Fruit fly (Drosophila melanogaster) whole organism, embryonic: Measurements from ENCODE around the gene CG6432.

Experiments used
- CG10462 ChIP-seq: fragments of 200-800 bp; sonication (Bioruptor generic); optimal IDR thresholded peaks from 2 replicates; lab custom pipeline; 2016; ENCODE audit warnings: missing biosample characterization, missing genetic modification characterization
- CG10959 ChIP-seq: fragments of 200-800 bp; sonication (Bioruptor generic); IDR thresholded peaks from 2 replicates; pipeline ENCODE4 v1.3.6; 2022; ENCODE audit warnings: missing biosample characterization, missing genetic modification characterization
- CG11085 ChIP-seq: fragments of 200-800 bp; sonication (Bioruptor generic); IDR thresholded peaks from 2 replicates; pipeline ENCODE4 v1.3.6; 2022; ENCODE audit warnings: missing biosample characterization, missing genetic modification characterization
- CG11247 ChIP-seq: fragments of 200-800 bp; sonication (Bioruptor generic); IDR thresholded peaks from 2 replicates; pipeline ENCODE4 v1.3.6; 2022; ENCODE audit warnings: missing biosample characterization, missing genetic modification characterization
- CG11504 ChIP-seq: fragments of 200-800 bp; sonication (Bioruptor generic); optimal IDR thresholded peaks from 3 replicates; lab custom pipeline; 2019; ENCODE audit warnings: missing biosample characterization, mild to moderate bottlenecking, missing genetic modification characterization, moderate library complexity
- CG11560 ChIP-seq: fragments of 200-800 bp; sonication (Bioruptor generic); IDR thresholded peaks from 3 replicates; pipeline ENCODE4 v1.3.6; 2022; ENCODE audit warnings: missing biosample characterization, missing genetic modification characterization
- CG13123 ChIP-seq: fragments of 200-800 bp; sonication (Bioruptor generic); optimal IDR thresholded peaks from 2 replicates; lab custom pipeline; 2016; ENCODE audit warnings: missing biosample characterization, missing genetic modification characterization
- CG13624 ChIP-seq: fragments of 200-800 bp; sonication (Bioruptor generic); optimal IDR thresholded peaks from 2 replicates; lab custom pipeline; 2016; ENCODE audit warnings: missing biosample characterization, missing genetic modification characterization
- CG14710 ChIP-seq: fragments of 200-800 bp; sonication (Bioruptor generic); optimal IDR thresholded peaks from 3 replicates; lab custom pipeline; 2019; ENCODE audit warnings: missing biosample characterization, mild to moderate bottlenecking, missing genetic modification characterization, moderate library complexity
- CG15269 ChIP-seq: fragments of 200-800 bp; sonication (Bioruptor generic); optimal IDR thresholded peaks from 2 replicates; lab custom pipeline; 2018; ENCODE audit warnings: missing biosample characterization, mild to moderate bottlenecking, missing genetic modification characterization, moderate library complexity
- CG2678 ChIP-seq: fragments of 200-800 bp; sonication (Bioruptor generic); optimal IDR thresholded peaks from 3 replicates; lab custom pipeline; 2019; ENCODE audit warnings: missing biosample characterization, mild to moderate bottlenecking, missing genetic modification characterization, moderate library complexity
- CG3995 ChIP-seq: fragments of 200-800 bp; sonication (Bioruptor generic); optimal IDR thresholded peaks from 3 replicates; lab custom pipeline; 2016; ENCODE audit warnings: missing biosample characterization, missing genetic modification characterization
- CG4707 ChIP-seq: fragments of 200-800 bp; sonication (Bioruptor generic); optimal IDR thresholded peaks from 2 replicates; lab custom pipeline; 2018; ENCODE audit warnings: missing biosample characterization, mild to moderate bottlenecking, missing genetic modification characterization, moderate library complexity
- CG6689 ChIP-seq: fragments of 200-800 bp; sonication (Bioruptor generic); IDR thresholded peaks from 2 replicates; pipeline ENCODE4 v1.3.6; 2022; ENCODE audit warnings: missing biosample characterization, missing genetic modification characterization
- CG8478 ChIP-seq: fragments of >200 bp; optimal IDR thresholded peaks from 2 replicates; lab custom pipeline; 2018
- CG9797 ChIP-seq: fragments of 200-800 bp; sonication (Bioruptor generic); optimal IDR thresholded peaks from 3 replicates; lab custom pipeline; 2018; ENCODE audit warnings: missing biosample characterization, mild to moderate bottlenecking, missing genetic modification characterization
- Camta ChIP-seq: fragments of 200-800 bp; sonication (Bioruptor generic); optimal IDR thresholded peaks from 2 replicates; lab custom pipeline; 2016; ENCODE audit warnings: missing biosample characterization, missing genetic modification characterization
- CkIIα-i1 ChIP-seq: fragments of 200-800 bp; sonication (Bioruptor generic); IDR thresholded peaks from 2 replicates; pipeline ENCODE4 v1.3.6; 2022; ENCODE audit warnings: missing biosample characterization, missing genetic modification characterization
- E2f1 ChIP-seq: fragments of 200-800 bp; sonication (Bioruptor generic); IDR thresholded peaks from 2 replicates; pipeline ENCODE4 v1.3.6; 2022; ENCODE audit warnings: missing biosample characterization, missing genetic modification characterization
- Fer2 ChIP-seq: fragments of 200-800 bp; sonication (Bioruptor generic); optimal IDR thresholded peaks from 2 replicates; lab custom pipeline; 2018; ENCODE audit warnings: missing biosample characterization, mild to moderate bottlenecking, missing genetic modification characterization, moderate library complexity
- GATAe ChIP-seq: fragments of 200-800 bp; sonication (Bioruptor generic); conservative IDR thresholded peaks from 2 replicates; pipeline ENCODE4 v1.3.6; 2022; ENCODE audit warnings: missing biosample characterization, missing genetic modification characterization
- Hr3 ChIP-seq: fragments of 200-800 bp; sonication (Bioruptor generic); optimal IDR thresholded peaks from 3 replicates; lab custom pipeline; 2016; ENCODE audit warnings: missing biosample characterization, missing genetic modification characterization
- Hr39 ChIP-seq: fragments of >200 bp; optimal IDR thresholded peaks from 2 replicates; lab custom pipeline; 2017
- Kr ChIP-seq: fragments of 200-800 bp; sonication (Bioruptor generic); optimal IDR thresholded peaks from 2 replicates; lab custom pipeline; 2017; ENCODE audit warnings: missing biosample characterization, mild to moderate bottlenecking, missing genetic modification characterization
- Meics ChIP-seq: fragments of 200-800 bp; sonication (Bioruptor generic); optimal IDR thresholded peaks from 2 replicates; lab custom pipeline; 2017; ENCODE audit warnings: missing biosample characterization, mild to moderate bottlenecking, missing genetic modification characterization
- Myb ChIP-seq: fragments of 200-800 bp; sonication (Bioruptor generic); optimal IDR thresholded peaks from 2 replicates; lab custom pipeline; 2016; ENCODE audit warnings: missing biosample characterization, missing genetic modification characterization
- Nf-YB ChIP-seq: fragments of 200-800 bp; sonication (Bioruptor generic); optimal IDR thresholded peaks from 3 replicates; lab custom pipeline; 2019; ENCODE audit warnings: missing biosample characterization, mild to moderate bottlenecking, missing genetic modification characterization, moderate library complexity
- Rx ChIP-seq: fragments of 200-800 bp; sonication (Bioruptor generic); IDR thresholded peaks from 2 replicates; pipeline ENCODE4 v1.3.6; 2022; ENCODE audit warnings: missing biosample characterization, missing genetic modification characterization
- Sry-δ ChIP-seq: fragments of 200-800 bp; sonication (Bioruptor generic); optimal IDR thresholded peaks from 2 replicates; lab custom pipeline; 2016; ENCODE audit warnings: missing biosample characterization, missing genetic modification characterization
- Xbp1 ChIP-seq: fragments of 200-800 bp; sonication (Bioruptor generic); optimal IDR thresholded peaks from 3 replicates; lab custom pipeline; 2016; ENCODE audit warnings: missing biosample characterization, mild to moderate bottlenecking, missing genetic modification characterization
- ab ChIP-seq: fragments of 200-800 bp; sonication (Bioruptor generic); optimal IDR thresholded peaks from 2 replicates; lab custom pipeline; 2016; ENCODE audit warnings: missing biosample characterization, missing genetic modification characterization
- ash1 ChIP-seq: fragments of 200-800 bp; sonication (Bioruptor generic); optimal IDR thresholded peaks from 2 replicates; lab custom pipeline; 2018; ENCODE audit warnings: missing biosample characterization, mild to moderate bottlenecking, missing genetic modification characterization
- cg ChIP-seq: fragments of 200-800 bp; sonication (Bioruptor generic); optimal IDR thresholded peaks from 3 replicates; lab custom pipeline; 2019; ENCODE audit warnings: missing biosample characterization, mild to moderate bottlenecking, missing genetic modification characterization, moderate library complexity
- chn ChIP-seq: fragments of 200-800 bp; sonication (Bioruptor generic); optimal IDR thresholded peaks from 2 replicates; lab custom pipeline; 2016; ENCODE audit warnings: missing biosample characterization, missing genetic modification characterization
- crc ChIP-seq: fragments of 200-800 bp; sonication (Bioruptor generic); optimal IDR thresholded peaks from 2 replicates; lab custom pipeline; 2016; ENCODE audit warnings: missing biosample characterization, missing genetic modification characterization
- crp ChIP-seq, 2 experiments: fragments of 200-800 bp; sonication (Bioruptor generic); optimal IDR thresholded peaks; 2 replicates in 1 of 2; 3 replicates in 1 of 2; lab custom pipeline; 2017; ENCODE audit warnings: missing biosample characterization in 2 of 2, missing genetic modification characterization in 2 of 2, mild to moderate bottlenecking in 1 of 2, moderate library complexity in 1 of 2
- dan ChIP-seq: fragments of 200-800 bp; sonication (Bioruptor generic); IDR thresholded peaks from 2 replicates; pipeline ENCODE4 v1.3.6; 2022; ENCODE audit warnings: missing biosample characterization, missing genetic modification characterization
- esg ChIP-seq: fragments of 200-800 bp; sonication (Bioruptor generic); conservative IDR thresholded peaks from 2 replicates; pipeline ENCODE4 v1.3.6; 2022; ENCODE audit warnings: missing biosample characterization, missing genetic modification characterization
- ewg ChIP-seq: fragments of 200-800 bp; sonication (Bioruptor generic); optimal IDR thresholded peaks from 3 replicates; lab custom pipeline; 2017; ENCODE audit warnings: mild to moderate bottlenecking, missing biosample characterization, missing genetic modification reagents, missing genetic modification characterization
- eyg ChIP-seq: fragments of 200-800 bp; sonication (Bioruptor generic); optimal IDR thresholded peaks from 3 replicates; lab custom pipeline; 2016; ENCODE audit warnings: missing biosample characterization, missing genetic modification characterization
- gem ChIP-seq: fragments of 200-800 bp; sonication (Bioruptor generic); optimal IDR thresholded peaks from 2 replicates; lab custom pipeline; 2019; ENCODE audit warnings: missing biosample characterization, mild to moderate bottlenecking, missing genetic modification characterization, moderate library complexity
- gsb-n ChIP-seq: fragments of 200-800 bp; sonication (Bioruptor generic); optimal IDR thresholded peaks from 3 replicates; lab custom pipeline; 2018; ENCODE audit warnings: missing biosample characterization, mild to moderate bottlenecking, missing genetic modification characterization
- gt ChIP-seq: fragments of 200-800 bp; sonication (Bioruptor generic); IDR thresholded peaks from 2 replicates; pipeline ENCODE4 v1.3.6; 2022; ENCODE audit warnings: missing biosample characterization, missing genetic modification characterization
- hb ChIP-seq: fragments of 200-800 bp; sonication (Bioruptor generic); IDR thresholded peaks from 3 replicates; pipeline ENCODE4 v1.3.6; 2022; ENCODE audit warnings: missing biosample characterization, missing genetic modification characterization; ENCODE audit not compliant: partially characterized antibody
- inv ChIP-seq: fragments of 200-800 bp; sonication (Bioruptor generic); IDR thresholded peaks from 2 replicates; pipeline ENCODE4 v1.3.6; 2022; ENCODE audit warnings: missing biosample characterization, missing genetic modification characterization; ENCODE audit not compliant: partially characterized antibody
- kay ChIP-seq: fragments of 200-800 bp; sonication (Bioruptor generic); optimal IDR thresholded peaks from 2 replicates; lab custom pipeline; 2016; ENCODE audit warnings: missing biosample characterization, missing genetic modification characterization
- lab ChIP-seq: fragments of 200-800 bp; sonication (Bioruptor generic); optimal IDR thresholded peaks from 3 replicates; lab custom pipeline; 2017; ENCODE audit warnings: missing biosample characterization, missing genetic modification characterization, mild to moderate bottlenecking, moderate library complexity, missing genetic modification reagents
- luna ChIP-seq: fragments of 200-800 bp; sonication (Bioruptor generic); optimal IDR thresholded peaks from 2 replicates; lab custom pipeline; 2016; ENCODE audit warnings: missing biosample characterization, missing genetic modification characterization
- onecut ChIP-seq: fragments of 200-800 bp; sonication (Bioruptor generic); IDR thresholded peaks from 2 replicates; pipeline ENCODE4 v1.3.6; 2022; ENCODE audit warnings: missing biosample characterization, missing genetic modification characterization
- pfk ChIP-seq: fragments of 200-800 bp; sonication (Bioruptor generic); optimal IDR thresholded peaks from 2 replicates; lab custom pipeline; 2018; ENCODE audit warnings: missing biosample characterization, mild to moderate bottlenecking, missing genetic modification characterization, moderate library complexity
- pita ChIP-seq: fragments of 200-800 bp; sonication (Bioruptor generic); optimal IDR thresholded peaks from 2 replicates; lab custom pipeline; 2017; ENCODE audit warnings: missing biosample characterization, mild to moderate bottlenecking, missing genetic modification characterization
- ro ChIP-seq: fragments of 200-800 bp; sonication (Bioruptor generic); IDR thresholded peaks from 2 replicates; pipeline ENCODE4 v1.3.6; 2022; ENCODE audit warnings: missing biosample characterization, missing genetic modification characterization
- sima ChIP-seq: fragments of 200-800 bp; sonication (Bioruptor generic); optimal IDR thresholded peaks from 2 replicates; lab custom pipeline; 2016; ENCODE audit warnings: missing biosample characterization, missing genetic modification characterization

CG6432 gene

dm6 chr3R:24298534-24298936, 38.2 kb upstream of the CG6432 start (continued):
- TF ChIP-seq Nf-YB (GFP tag; lab: Kevin White, UChicago) (no peak), pfk (GFP tag; lab: Kevin White, UChicago) (no peak), lab (GFP tag; lab: Kevin White, UChicago) (peak; percentile 54), chn (GFP tag; lab: Kevin White, UChicago) (no peak), Fer2 (no peak), dan (GFP tag; lab: Robert Waterston, UW) (no peak), CG9797 (GFP tag; lab: Kevin White, UChicago) (no peak), esg (GFP tag; lab: Robert Waterston, UW) (no peak), CG13123 (GFP tag; lab: Kevin White, UChicago) (no peak), gt (no peak), crc (GFP tag; lab: Kevin White, UChicago) (no peak), Rx (no peak), E2f1 (GFP tag; lab: Robert Waterston, UW) (0 out of 2 replicates have a peak, but pooled peaks have one; percentile 16), Meics (peak; percentile 29), CG11560 (tag; lab: Robert Waterston, UW) (no peak), onecut (GFP tag; lab: Robert Waterston, UW) (no peak), inv (no peak), ro (GFP tag; lab: Robert Waterston, UW) (no peak), kay (peak; percentile 24), CG3995 (GFP tag; lab: Kevin White, UChicago) (no peak), GATAe (GFP tag; lab: Robert Waterston, UW) (no peak), Camta (GFP tag; lab: Kevin White, UChicago) (no peak), Myb (no peak), CG11247 (GFP tag; lab: Robert Waterston, UW) (no peak), Sry-δ (GFP tag; lab: Kevin White, UChicago) (no peak), ewg (GFP tag; lab: Kevin White, UChicago) (no peak), CkIIα-i1 (GFP tag; lab: Robert Waterston, UW) (no peak), CG2678 (tag; lab: Kevin White, UChicago) (peak; percentile 28), ash1 (GFP tag; lab: Kevin White, UChicago) (no peak), CG15269 (tag; lab: Kevin White, UChicago) (peak; percentile 36), ab (no peak), luna (GFP tag; lab: Kevin White, UChicago) (no peak), CG11085 (GFP tag; lab: Robert Waterston, UW) (no peak), CG6689 (GFP tag; lab: Robert Waterston, UW) (peak; percentile 44), eyg (no peak), Hr3 (GFP tag; lab: Kevin White, UChicago) (peak; percentile 28), hb (GFP tag; lab: Robert Waterston, UW) (no peak), CG10462 (GFP tag; lab: Kevin White, UChicago) (no peak), CG10959 (GFP tag; lab: Robert Waterston, UW) (no peak), CG11504 (tag; lab: Kevin White, UChicago) (peak; percentile 39), gem (peak; percentile 55), CG8478 (lab: Kevin White, UChicago) (no peak), CG14710 (tag; lab: Kevin White, UChicago) (peak; percentile 26), Kr (no peak), Hr39 (no peak), crp (GFP tag; optimal IDR thresholded peaks at IDR 0.05; lab: Kevin White, UChicago) (no peak), gsb-n (tag; lab: Kevin White, UChicago) (peak; percentile 6), pita (no peak), CG4707 (GFP tag; lab: Kevin White, UChicago) (peak; percentile 89), cg (no peak), CG13624 (peak; percentile 2), Xbp1 (GFP tag; lab: Kevin White, UChicago) (peak; percentile 1), sima (GFP tag; lab: Kevin White, UChicago) (no peak)
